Fruit fly (Drosophila melanogaster) whole organism, embryonic: ENCODE results near the gene CG17344.

Experiments
- Atf-2 ChIP-seq: fragments of 200-800 bp; sonication (Bioruptor generic); optimal IDR thresholded peaks from 2 replicates; lab custom pipeline; 2016; ENCODE audit warnings: missing biosample characterization, missing genetic modification characterization
- Atf3 ChIP-seq: fragments of 200-800 bp; sonication (Bioruptor generic); optimal IDR thresholded peaks from 3 replicates; lab custom pipeline; 2016; ENCODE audit warnings: missing biosample characterization, missing genetic modification characterization
- CG10543 ChIP-seq: fragments of 200-800 bp; sonication (Bioruptor generic); optimal IDR thresholded peaks from 3 replicates; lab custom pipeline; 2017; ENCODE audit warnings: missing biosample characterization, mild to moderate bottlenecking, missing genetic modification characterization, moderate library complexity
- CG10654 ChIP-seq: fragments of 200-800 bp; sonication (Bioruptor generic); optimal IDR thresholded peaks from 2 replicates; lab custom pipeline; 2016; ENCODE audit warnings: missing biosample characterization, missing genetic modification characterization
- CG17328 ChIP-seq: fragments of 200-800 bp; sonication (Bioruptor generic); IDR thresholded peaks from 2 replicates; pipeline ENCODE4 v1.3.6; 2022; ENCODE audit warnings: missing biosample characterization, missing genetic modification characterization
- CG17802 ChIP-seq: fragments of 200-800 bp; sonication (Bioruptor generic); optimal IDR thresholded peaks from 2 replicates; lab custom pipeline; 2018; ENCODE audit warnings: missing biosample characterization, mild to moderate bottlenecking, missing genetic modification characterization, moderate library complexity
- CG1832 ChIP-seq: fragments of 200-800 bp; sonication (Bioruptor generic); optimal IDR thresholded peaks from 2 replicates; lab custom pipeline; 2017; ENCODE audit warnings: missing biosample characterization, mild to moderate bottlenecking, missing genetic modification characterization, inconsistent platforms
- CG2120 ChIP-seq: fragments of 200-800 bp; sonication (Bioruptor generic); optimal IDR thresholded peaks from 3 replicates; lab custom pipeline; 2016; ENCODE audit warnings: missing biosample characterization, missing genetic modification characterization
- CG2712 ChIP-seq: fragments of 200-800 bp; optimal IDR thresholded peaks from 3 replicates; lab custom pipeline; 2019; ENCODE audit warnings: missing biosample characterization, mild to moderate bottlenecking, missing genetic modification characterization, moderate library complexity
- CG31365 ChIP-seq: fragments of 200-800 bp; sonication (Bioruptor generic); optimal IDR thresholded peaks from 2 replicates; lab custom pipeline; 2018; ENCODE audit warnings: missing biosample characterization, mild to moderate bottlenecking, missing genetic modification characterization
- CG4617 ChIP-seq: fragments of 200-800 bp; sonication (Bioruptor generic); optimal IDR thresholded peaks from 3 replicates; lab custom pipeline; 2016; ENCODE audit warnings: missing biosample characterization, missing genetic modification characterization, borderline replicate concordance
- CG4820 ChIP-seq: fragments of 200-800 bp; sonication (Bioruptor generic); optimal IDR thresholded peaks from 3 replicates; lab custom pipeline; 2016; ENCODE audit warnings: missing biosample characterization, missing genetic modification characterization
- CG4854 ChIP-seq: fragments of 200-800 bp; sonication (Bioruptor generic); optimal IDR thresholded peaks from 2 replicates; lab custom pipeline; 2016; ENCODE audit warnings: missing biosample characterization, missing genetic modification characterization, inconsistent platforms
- CG8359 ChIP-seq: fragments of 200-800 bp; sonication (Bioruptor generic); optimal IDR thresholded peaks from 2 replicates; lab custom pipeline; 2017; ENCODE audit warnings: missing biosample characterization, mild to moderate bottlenecking, missing genetic modification characterization, borderline replicate concordance
- Chrac-16 ChIP-seq: fragments of 200-800 bp; sonication (Bioruptor generic); optimal IDR thresholded peaks from 3 replicates; lab custom pipeline; 2016; ENCODE audit warnings: missing biosample characterization, missing genetic modification characterization
- Dek ChIP-seq: fragments of 200-800 bp; sonication (Bioruptor generic); optimal IDR thresholded peaks from 3 replicates; lab custom pipeline; 2019; ENCODE audit warnings: missing biosample characterization, mild to moderate bottlenecking, missing genetic modification characterization, moderate library complexity
- Dip3 ChIP-seq: fragments of 200-800 bp; sonication (Bioruptor generic); optimal IDR thresholded peaks from 3 replicates; lab custom pipeline; 2016; ENCODE audit warnings: missing biosample characterization, missing genetic modification characterization
- Doc3 ChIP-seq: fragments of 200-800 bp; sonication (Bioruptor generic); IDR thresholded peaks from 3 replicates; pipeline ENCODE4 v1.3.6; 2022; ENCODE audit warnings: missing biosample characterization, missing genetic modification characterization; ENCODE audit not compliant: partially characterized antibody
- E2f1 ChIP-seq: fragments of 200-800 bp; sonication (Bioruptor generic); IDR thresholded peaks from 2 replicates; pipeline ENCODE4 v1.3.6; 2022; ENCODE audit warnings: missing biosample characterization, missing genetic modification characterization
- ERR ChIP-seq: fragments of 200-800 bp; sonication (Bioruptor generic); optimal IDR thresholded peaks from 2 replicates; lab custom pipeline; 2016; ENCODE audit warnings: missing biosample characterization, missing genetic modification characterization
- Eip74EF ChIP-seq, 2 experiments: fragments of 200-800 bp in 1 of 2; fragments of >200 bp in 1 of 2; sonication (Bioruptor generic) in 1 of 2; optimal IDR thresholded peaks; 2 replicates each; lab custom pipeline; 2017 to 2019; ENCODE audit warnings: missing biosample characterization in 2 of 2, missing genetic modification characterization in 2 of 2, mild to moderate bottlenecking in 1 of 2, moderate library complexity in 1 of 2
- HLH4C ChIP-seq: fragments of 200-800 bp; sonication (Bioruptor generic); IDR thresholded peaks from 3 replicates; pipeline ENCODE4 v1.3.6; 2022; ENCODE audit warnings: missing biosample characterization, missing genetic modification characterization; ENCODE audit not compliant: partially characterized antibody
- HLH54F ChIP-seq: fragments of 200-800 bp; sonication (Bioruptor generic); optimal IDR thresholded peaks from 3 replicates; lab custom pipeline; 2016; ENCODE audit warnings: missing biosample characterization, missing genetic modification characterization
- Hr3 ChIP-seq: fragments of 200-800 bp; sonication (Bioruptor generic); optimal IDR thresholded peaks from 3 replicates; lab custom pipeline; 2016; ENCODE audit warnings: missing biosample characterization, missing genetic modification characterization
- Hr39 ChIP-seq: fragments of >200 bp; optimal IDR thresholded peaks from 2 replicates; lab custom pipeline; 2017
- Oaz ChIP-seq: fragments of 200-800 bp; sonication (Bioruptor generic); IDR thresholded peaks from 2 replicates; pipeline ENCODE4 v1.3.6; 2022; ENCODE audit warnings: missing biosample characterization, missing genetic modification characterization
- Pdp1 ChIP-seq, 2 experiments: fragments of 200-800 bp; sonication (Bioruptor generic); optimal IDR thresholded peaks; 3 replicates each; lab custom pipeline; 2016; ENCODE audit warnings: missing biosample characterization in 2 of 2, missing genetic modification characterization in 2 of 2, mild to moderate bottlenecking in 1 of 2, moderate library complexity in 1 of 2
- Ravus ChIP-seq: fragments of 200-800 bp; sonication (Bioruptor generic); IDR thresholded peaks from 2 replicates; pipeline ENCODE4 v1.3.6; 2022; ENCODE audit warnings: missing biosample characterization, missing genetic modification characterization
- Sox102F ChIP-seq: fragments of 200-800 bp; sonication (Bioruptor generic); optimal IDR thresholded peaks from 2 replicates; lab custom pipeline; 2018; ENCODE audit warnings: missing biosample characterization, mild to moderate bottlenecking, missing genetic modification characterization, moderate library complexity
- Sry-δ ChIP-seq: fragments of 200-800 bp; sonication (Bioruptor generic); optimal IDR thresholded peaks from 2 replicates; lab custom pipeline; 2016; ENCODE audit warnings: missing biosample characterization, missing genetic modification characterization
- Ssrp ChIP-seq: fragments of 200-800 bp; sonication (Bioruptor generic); optimal IDR thresholded peaks from 2 replicates; lab custom pipeline; 2018; ENCODE audit warnings: missing biosample characterization, mild to moderate bottlenecking, missing genetic modification characterization, moderate library complexity
- Xbp1 ChIP-seq: fragments of 200-800 bp; sonication (Bioruptor generic); optimal IDR thresholded peaks from 3 replicates; lab custom pipeline; 2016; ENCODE audit warnings: missing biosample characterization, mild to moderate bottlenecking, missing genetic modification characterization
- Xrp1 ChIP-seq: fragments of 200-800 bp; sonication (Bioruptor generic); IDR thresholded peaks from 2 replicates; pipeline ENCODE4 v1.3.6; 2022; ENCODE audit warnings: missing biosample characterization, missing genetic modification characterization
- ci ChIP-seq: fragments of 200-800 bp; sonication (Bioruptor generic); IDR thresholded peaks from 3 replicates; pipeline ENCODE4 v1.3.6; 2022; ENCODE audit warnings: missing biosample characterization, missing genetic modification characterization
- crp ChIP-seq, 2 experiments: fragments of 200-800 bp; sonication (Bioruptor generic); optimal IDR thresholded peaks; 2 replicates in 1 of 2; 3 replicates in 1 of 2; lab custom pipeline; 2017; ENCODE audit warnings: missing biosample characterization in 2 of 2, missing genetic modification characterization in 2 of 2, mild to moderate bottlenecking in 1 of 2, moderate library complexity in 1 of 2
- dpn ChIP-seq, 2 experiments: fragments of 200-800 bp; sonication (Bioruptor generic); optimal IDR thresholded peaks; 3 replicates each; lab custom pipeline; 2016; ENCODE audit warnings: missing biosample characterization in 2 of 2, missing genetic modification characterization in 2 of 2
- gce ChIP-seq: fragments of 200-800 bp; sonication (Bioruptor generic); IDR thresholded peaks from 3 replicates; pipeline ENCODE4 v1.3.6; 2022; ENCODE audit warnings: missing biosample characterization, missing genetic modification characterization
- her ChIP-seq: fragments of 200-800 bp; sonication (Bioruptor generic); optimal IDR thresholded peaks from 2 replicates; lab custom pipeline; 2016; ENCODE audit warnings: missing biosample characterization, missing genetic modification characterization
- hth ChIP-seq: fragments of >200 bp; optimal IDR thresholded peaks from 2 replicates; lab custom pipeline; 2017; ENCODE audit warnings: inconsistent platforms
- kay ChIP-seq: fragments of 200-800 bp; sonication (Bioruptor generic); optimal IDR thresholded peaks from 2 replicates; lab custom pipeline; 2016; ENCODE audit warnings: missing biosample characterization, missing genetic modification characterization
- nerfin-1 ChIP-seq: fragments of 200-800 bp; sonication (Bioruptor generic); optimal IDR thresholded peaks from 3 replicates; lab custom pipeline; 2019; ENCODE audit warnings: missing biosample characterization, mild to moderate bottlenecking, missing genetic modification characterization, moderate library complexity
- nerfin-2 ChIP-seq: fragments of 200-800 bp; sonication (Bioruptor generic); IDR thresholded peaks from 2 replicates; pipeline ENCODE4 v1.3.6; 2022; ENCODE audit warnings: missing biosample characterization, missing genetic modification characterization; ENCODE audit not compliant: partially characterized antibody
- nmo ChIP-seq: fragments of 200-800 bp; sonication (Bioruptor generic); optimal IDR thresholded peaks from 2 replicates; lab custom pipeline; 2018; ENCODE audit warnings: missing biosample characterization, mild to moderate bottlenecking, missing genetic modification characterization, moderate library complexity
- pb ChIP-seq: fragments of 200-800 bp; sonication (Bioruptor generic); optimal IDR thresholded peaks from 3 replicates; lab custom pipeline; 2016; ENCODE audit warnings: missing biosample characterization, missing genetic modification characterization
- pita ChIP-seq: fragments of 200-800 bp; sonication (Bioruptor generic); optimal IDR thresholded peaks from 2 replicates; lab custom pipeline; 2017; ENCODE audit warnings: missing biosample characterization, mild to moderate bottlenecking, missing genetic modification characterization
- pros ChIP-seq: fragments of 200-800 bp; sonication (Bioruptor generic); optimal IDR thresholded peaks from 3 replicates; lab custom pipeline; 2019; ENCODE audit warnings: missing biosample characterization, mild to moderate bottlenecking, missing genetic modification characterization, moderate library complexity
- salm ChIP-seq: fragments of 200-800 bp; sonication (Bioruptor generic); optimal IDR thresholded peaks from 2 replicates; lab custom pipeline; 2018; ENCODE audit warnings: missing biosample characterization, mild to moderate bottlenecking, missing genetic modification characterization
- sqz ChIP-seq: fragments of 200-800 bp; sonication (Bioruptor generic); optimal IDR thresholded peaks from 3 replicates; lab custom pipeline; 2018; ENCODE audit warnings: missing biosample characterization, mild to moderate bottlenecking, missing genetic modification characterization
- ssp ChIP-seq: fragments of 200-800 bp; sonication (Bioruptor generic); IDR thresholded peaks from 2 replicates; pipeline ENCODE4 v1.3.6; 2022; ENCODE audit warnings: missing biosample characterization, missing genetic modification characterization
- zen2 ChIP-seq: fragments of 200-800 bp; sonication (Bioruptor generic); IDR thresholded peaks from 3 replicates; pipeline ENCODE4 v1.3.6; 2022; ENCODE audit warnings: missing biosample characterization, missing genetic modification characterization; ENCODE audit not compliant: partially characterized antibody

The CG17344 gene

dm6 chr2L:19131905-19132402 is 30.1 kb downstream of the CG17344 start, which contains the start of the genes AsnRS and DCTN6-p27 (continued):
- no peak for TF ChIP-seq CG1832 (GFP tag; lab: Kevin White, UChicago)
- no peak for TF ChIP-seq Ravus (GFP tag; lab: Robert Waterston, UW)
- TF ChIP-seq CG2120 = peak; percentile 83
- TF ChIP-seq Xrp1 = peak; percentile 73
- TF ChIP-seq her = peak; percentile 50
- TF ChIP-seq CG10654 (GFP tag; lab: Kevin White, UChicago) = peak; percentile 67
- TF ChIP-seq Dip3 (GFP tag; lab: Kevin White, UChicago) = peak; percentile 71
- peak; percentile 70 for TF ChIP-seq Sry-δ (GFP tag; lab: Kevin White, UChicago)
- TF ChIP-seq CG4854 = peak; percentile 62
- TF ChIP-seq Chrac-16 (GFP tag; lab: Kevin White, UChicago) = peak; percentile 75
- peak; percentile 80 for TF ChIP-seq Xbp1 (GFP tag; lab: Kevin White, UChicago)
- TF ChIP-seq HLH54F (GFP tag; lab: Kevin White, UChicago) = peak; percentile 67
- TF ChIP-seq HLH4C (GFP tag; lab: Robert Waterston, UW) = peak; percentile 78
- peak; percentile 76 for TF ChIP-seq CG4617 (GFP tag; lab: Kevin White, UChicago)
- peak; percentile 53; the same call in 1 of the 2 replicates for TF ChIP-seq nerfin-2 (GFP tag; lab: Robert Waterston, UW)
- peak; percentile 51 for TF ChIP-seq Dek (tag; lab: Kevin White, UChicago)
- TF ChIP-seq Hr39 (lab: Kevin White, UChicago) = no peak
- TF ChIP-seq dpn (GFP tag; optimal IDR thresholded peaks at IDR 0.05; lab: Kevin White, UChicago) = peak; percentile 70 to 72
- peak; percentile 77 for TF ChIP-seq nmo (GFP tag; lab: Kevin White, UChicago)
- TF ChIP-seq gce (GFP tag; lab: Robert Waterston, UW) = no peak
- peak; percentile 64 for TF ChIP-seq Sox102F
- peak; percentile 62 for TF ChIP-seq CG2712 (tag; lab: Kevin White, UChicago)
- TF ChIP-seq Eip74EF (GFP tag; optimal IDR thresholded peaks at IDR 0.05; lab: Kevin White, UChicago) = peak in 1 of 2 experiments; percentile 15
- TF ChIP-seq kay (GFP tag; lab: Kevin White, UChicago) = peak; percentile 63
- no peak for TF ChIP-seq sqz
- TF ChIP-seq pros (GFP tag; lab: Kevin White, UChicago) = no peak
- TF ChIP-seq zen2 (GFP tag; lab: Robert Waterston, UW) = 0 out of 3 replicates have a peak, but pooled peaks have one; percentile 59
- TF ChIP-seq CG31365 (tag; lab: Kevin White, UChicago) = peak; percentile 14
- peak in 1 of 2 experiments; percentile 24 for TF ChIP-seq crp (GFP tag; optimal IDR thresholded peaks at IDR 0.05; lab: Kevin White, UChicago)
- no peak for TF ChIP-seq Oaz
- peak; percentile 77 for TF ChIP-seq CG4820
- peak; percentile 10 for TF ChIP-seq salm (tag; lab: Kevin White, UChicago)
- TF ChIP-seq CG8359 (GFP tag; lab: Kevin White, UChicago) = no peak
- TF ChIP-seq ssp = peak; percentile 46
- TF ChIP-seq CG10543 (GFP tag; lab: Kevin White, UChicago) = peak; percentile 82
- TF ChIP-seq E2f1 (GFP tag; lab: Robert Waterston, UW) = peak; percentile 49; the same call in 1 of the 2 replicates
- TF ChIP-seq pb (GFP tag; lab: Kevin White, UChicago) = no peak
- TF ChIP-seq Ssrp = peak; percentile 54
- peak; percentile 8 for TF ChIP-seq Atf3
- peak; percentile 36 for TF ChIP-seq ERR
- peak; percentile 34 to 69 for TF ChIP-seq Pdp1 (GFP tag; optimal IDR thresholded peaks at IDR 0.05; lab: Kevin White, UChicago)
- peak; percentile 67; the same call in 2 of the 3 replicates for TF ChIP-seq Doc3 (GFP tag; lab: Robert Waterston, UW)
- TF ChIP-seq pita (GFP tag; lab: Kevin White, UChicago) = no peak
- TF ChIP-seq ci (GFP tag; lab: Robert Waterston, UW) = peak; percentile 70
- no peak for TF ChIP-seq CG17802
- TF ChIP-seq CG17328 = peak; percentile 59
- TF ChIP-seq nerfin-1 (tag; lab: Kevin White, UChicago) = peak; percentile 90
- peak; percentile 71 for TF ChIP-seq Hr3 (GFP tag; lab: Kevin White, UChicago)
- no peak for TF ChIP-seq hth
- peak; percentile 37 for TF ChIP-seq Atf-2 (GFP tag; lab: Kevin White, UChicago)
